Worm (Caenorhabditis elegans): ENCODE data around the gene msrp-5.
"Not testable (repeated sequence)": the region's sequence is repeated elsewhere in the genome, so short reads cannot be mapped to it uniquely, and the experiment has no call there.

DNA sequence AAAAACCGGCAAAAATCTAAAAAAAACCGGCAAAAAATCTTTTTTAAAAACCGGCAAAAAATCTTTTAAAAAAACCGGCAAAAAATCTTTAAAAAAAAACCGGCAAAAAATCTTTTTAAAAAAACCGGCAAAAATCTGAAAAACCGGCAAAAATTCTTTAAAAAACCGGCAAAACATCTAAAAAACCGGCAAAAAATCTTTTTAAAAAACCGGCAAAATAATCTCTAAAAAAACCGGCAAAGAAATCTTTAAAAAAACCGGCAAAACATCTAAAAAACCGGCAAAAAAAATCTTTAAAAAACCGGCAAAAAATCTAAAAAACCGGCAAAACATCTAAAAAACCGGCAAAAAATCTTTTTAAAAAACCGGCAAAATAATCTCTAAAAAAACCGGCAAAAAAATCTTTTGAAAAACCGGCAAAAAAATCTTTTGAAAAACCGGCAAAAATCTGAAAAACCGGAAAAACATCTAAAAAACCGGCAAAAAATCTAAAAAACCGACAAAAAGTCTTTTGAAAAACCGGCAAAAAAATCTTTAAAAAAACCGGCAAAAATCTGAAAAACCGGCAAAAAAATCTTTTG lies 46.3 kb upstream of the msrp-5 start:
- TF ChIP-seq pes-1 (GFP tag; IDR thresholded peaks at IDR 0.05); scrt-1 (GFP tag; IDR thresholded peaks at IDR 0.05); ama-1 (optimal IDR thresholded peaks at IDR 0.05); tbx-11 (GFP tag; IDR thresholded peaks at IDR 0.05); tbx-37 (GFP tag; conservative IDR thresholded peaks at IDR 0.05); ets-7 (tag; optimal IDR thresholded peaks at IDR 0.05); hmg-4 (GFP tag; optimal IDR thresholded peaks at IDR 0.05); tra-4 (tag; optimal IDR thresholded peaks at IDR 0.05); flt-1 (GFP tag; IDR thresholded peaks at IDR 0.05): not testable (repeated sequence)
- peak; percentile 62 for TF ChIP-seq ceh-13 (GFP tag; optimal IDR thresholded peaks at IDR 0.05)
- peak; percentile 60 for TF ChIP-seq ceh-36 (tag; optimal IDR thresholded peaks at IDR 0.05)
- peak; percentile 58 for TF ChIP-seq hnd-1 (tag; optimal IDR thresholded peaks at IDR 0.05)
- TF ChIP-seq F13C5.2 (tag; optimal IDR thresholded peaks at IDR 0.05), result peak; percentile 88

All from whole organism, early embryonic.